Fruit fly (Drosophila melanogaster) whole organism, embryonic: Measurements from ENCODE around the gene CG5180.

Experiments used
- Asciz ChIP-seq: fragments of 200-800 bp; sonication (Bioruptor generic); optimal IDR thresholded peaks from 2 replicates; lab custom pipeline; 2017; ENCODE audit warnings: missing biosample characterization, mild to moderate bottlenecking, missing genetic modification characterization, missing genetic modification reagents
- CG10321 ChIP-seq: fragments of 200-800 bp; sonication (Bioruptor generic); IDR thresholded peaks from 2 replicates; pipeline ENCODE4 v1.3.6; 2022; ENCODE audit warnings: missing biosample characterization, missing genetic modification characterization
- CG10959 ChIP-seq: fragments of 200-800 bp; sonication (Bioruptor generic); IDR thresholded peaks from 2 replicates; pipeline ENCODE4 v1.3.6; 2022; ENCODE audit warnings: missing biosample characterization, missing genetic modification characterization
- CG11723 ChIP-seq: fragments of 200-800 bp; sonication (Bioruptor generic); optimal IDR thresholded peaks from 2 replicates; lab custom pipeline; 2017; ENCODE audit warnings: missing biosample characterization, mild to moderate bottlenecking, missing genetic modification characterization
- CG12769 ChIP-seq: fragments of 200-800 bp; sonication (Bioruptor generic); optimal IDR thresholded peaks from 2 replicates; lab custom pipeline; 2019; ENCODE audit warnings: missing biosample characterization, mild to moderate bottlenecking, missing genetic modification characterization, moderate library complexity
- CG16813 ChIP-seq: fragments of 200-800 bp; sonication (Bioruptor generic); IDR thresholded peaks from 3 replicates; pipeline ENCODE4 v1.3.6; 2022; ENCODE audit warnings: missing biosample characterization, missing genetic modification characterization; ENCODE audit not compliant: partially characterized antibody
- CG17612 ChIP-seq: fragments of 200-800 bp; sonication (Bioruptor generic); IDR thresholded peaks from 2 replicates; pipeline ENCODE4 v1.3.6; 2022; ENCODE audit warnings: missing biosample characterization, missing genetic modification characterization
- CG18011 ChIP-seq: fragments of 200-800 bp; sonication (Bioruptor generic); optimal IDR thresholded peaks from 2 replicates; lab custom pipeline; 2017; ENCODE audit warnings: missing biosample characterization, missing genetic modification characterization, mild to moderate bottlenecking, moderate library complexity, missing genotype
- CG31441 ChIP-seq: fragments of 200-800 bp; sonication (Bioruptor generic); IDR thresholded peaks from 2 replicates; pipeline ENCODE4 v1.3.6; 2022; ENCODE audit warnings: missing biosample characterization, missing genetic modification characterization
- CG32532 ChIP-seq: fragments of 200-800 bp; sonication (Bioruptor generic); IDR thresholded peaks from 2 replicates; pipeline ENCODE4 v1.3.6; 2022; ENCODE audit warnings: missing biosample characterization, missing genetic modification characterization
- CG3995 ChIP-seq: fragments of 200-800 bp; sonication (Bioruptor generic); optimal IDR thresholded peaks from 3 replicates; lab custom pipeline; 2016; ENCODE audit warnings: missing biosample characterization, missing genetic modification characterization
- CG5180 ChIP-seq: fragments of 200-800 bp; sonication (Bioruptor generic); optimal IDR thresholded peaks from 3 replicates; lab custom pipeline; 2017; ENCODE audit warnings: missing biosample characterization, missing genetic modification characterization, mild to moderate bottlenecking, moderate library complexity, missing genetic modification reagents
- CG5953 ChIP-seq: fragments of 200-800 bp; sonication (Bioruptor generic); IDR thresholded peaks from 2 replicates; pipeline ENCODE4 v1.3.6; 2022; ENCODE audit warnings: missing biosample characterization, missing genetic modification characterization
- CG6813 ChIP-seq: fragments of 200-800 bp; sonication (Bioruptor generic); optimal IDR thresholded peaks from 2 replicates; lab custom pipeline; 2017; ENCODE audit warnings: missing biosample characterization, missing genetic modification characterization, mild to moderate bottlenecking, moderate library complexity, missing genetic modification reagents
- CG6854 ChIP-seq: fragments of 200-800 bp; sonication (Bioruptor generic); optimal IDR thresholded peaks from 3 replicates; lab custom pipeline; 2017; ENCODE audit warnings: missing biosample characterization, mild to moderate bottlenecking, missing genetic modification characterization
- CG8281 ChIP-seq: fragments of 200-800 bp; sonication (Bioruptor generic); optimal IDR thresholded peaks from 2 replicates; lab custom pipeline; 2018; ENCODE audit warnings: missing biosample characterization, mild to moderate bottlenecking, missing genetic modification characterization, moderate library complexity
- CG9727 ChIP-seq: fragments of 200-800 bp; sonication (Bioruptor generic); optimal IDR thresholded peaks from 3 replicates; lab custom pipeline; 2017; ENCODE audit warnings: missing biosample characterization, mild to moderate bottlenecking, missing genetic modification characterization
- E2f2 ChIP-seq: fragments of 200-800 bp; sonication (Bioruptor generic); IDR thresholded peaks from 2 replicates; pipeline ENCODE4 v1.3.6; 2022; ENCODE audit warnings: missing biosample characterization, missing genetic modification characterization
- Ets65A ChIP-seq: fragments of 200-800 bp; sonication (Bioruptor generic); peaks from one replicate; lab custom pipeline; 2016; ENCODE audit warnings: missing biosample characterization, missing genetic modification characterization
- HLHmδ ChIP-seq: fragments of 200-800 bp; sonication (Bioruptor generic); optimal IDR thresholded peaks from 2 replicates; lab custom pipeline; 2018; ENCODE audit warnings: missing biosample characterization, mild to moderate bottlenecking, missing genetic modification characterization, moderate library complexity
- Hr3 ChIP-seq: fragments of 200-800 bp; sonication (Bioruptor generic); optimal IDR thresholded peaks from 3 replicates; lab custom pipeline; 2016; ENCODE audit warnings: missing biosample characterization, missing genetic modification characterization
- Hr78 ChIP-seq, 2 experiments: fragments of 200-800 bp in 1 of 2; fragments of >200 bp in 1 of 2; sonication (Bioruptor generic) in 1 of 2; optimal IDR thresholded peaks; 2 replicates each; lab custom pipeline; 2017 to 2019; ENCODE audit warnings: missing biosample characterization in 2 of 2, missing genetic modification characterization in 2 of 2, mild to moderate bottlenecking in 1 of 2, moderate library complexity in 1 of 2
- Hsf ChIP-seq: fragments of 200-800 bp; sonication (Bioruptor generic); optimal IDR thresholded peaks from 3 replicates; lab custom pipeline; 2016; ENCODE audit warnings: missing biosample characterization, missing genetic modification characterization
- Lim3 ChIP-seq: fragments of 200-800 bp; sonication (Bioruptor generic); IDR thresholded peaks from 2 replicates; pipeline ENCODE4 v1.3.6; 2022; ENCODE audit warnings: missing biosample characterization, missing genetic modification characterization
- Mad ChIP-seq: fragments of 200-800 bp; sonication (Bioruptor generic); optimal IDR thresholded peaks from 2 replicates; lab custom pipeline; 2016; ENCODE audit warnings: missing biosample characterization, missing genetic modification characterization
- Myb ChIP-seq: fragments of 200-800 bp; sonication (Bioruptor generic); optimal IDR thresholded peaks from 2 replicates; lab custom pipeline; 2016; ENCODE audit warnings: missing biosample characterization, missing genetic modification characterization
- NK7.1 ChIP-seq: fragments of 200-800 bp; sonication (Bioruptor generic); optimal IDR thresholded peaks from 3 replicates; lab custom pipeline; 2016; ENCODE audit warnings: missing biosample characterization, missing genetic modification characterization
- Nf-YA ChIP-seq: fragments of 200-800 bp; sonication (Bioruptor generic); IDR thresholded peaks from 2 replicates; pipeline ENCODE4 v1.3.6; 2022; ENCODE audit warnings: missing biosample characterization, missing genetic modification characterization
- Ravus ChIP-seq: fragments of 200-800 bp; sonication (Bioruptor generic); IDR thresholded peaks from 2 replicates; pipeline ENCODE4 v1.3.6; 2022; ENCODE audit warnings: missing biosample characterization, missing genetic modification characterization
- TFAM ChIP-seq: fragments of 200-800 bp; sonication (Bioruptor generic); optimal IDR thresholded peaks from 2 replicates; lab custom pipeline; 2017; ENCODE audit warnings: missing biosample characterization, missing genetic modification characterization, inconsistent platforms
- YL-1 ChIP-seq: fragments of 200-800 bp; sonication (Bioruptor generic); optimal IDR thresholded peaks from 3 replicates; lab custom pipeline; 2017; ENCODE audit warnings: missing biosample characterization, mild to moderate bottlenecking, missing genetic modification characterization
- cas ChIP-seq: fragments of 200-800 bp; sonication (Bioruptor generic); IDR thresholded peaks from 2 replicates; pipeline ENCODE4 v1.3.6; 2022; ENCODE audit warnings: missing biosample characterization, missing genetic modification characterization
- ci ChIP-seq: fragments of 200-800 bp; sonication (Bioruptor generic); IDR thresholded peaks from 3 replicates; pipeline ENCODE4 v1.3.6; 2022; ENCODE audit warnings: missing biosample characterization, missing genetic modification characterization
- corto ChIP-seq: fragments of 200-800 bp; sonication (Bioruptor generic); optimal IDR thresholded peaks from 2 replicates; lab custom pipeline; 2016; ENCODE audit warnings: missing biosample characterization, mild to moderate bottlenecking, missing genetic modification characterization, moderate library complexity
- ems ChIP-seq: fragments of 200-800 bp; sonication (Bioruptor generic); optimal IDR thresholded peaks from 3 replicates; lab custom pipeline; 2016; ENCODE audit warnings: missing biosample characterization, missing genetic modification characterization
- en ChIP-seq: fragments of 200-800 bp; sonication (Bioruptor generic); optimal IDR thresholded peaks from 2 replicates; lab custom pipeline; 2016; ENCODE audit warnings: missing biosample characterization, missing genetic modification characterization
- gem ChIP-seq: fragments of 200-800 bp; sonication (Bioruptor generic); optimal IDR thresholded peaks from 2 replicates; lab custom pipeline; 2019; ENCODE audit warnings: missing biosample characterization, mild to moderate bottlenecking, missing genetic modification characterization, moderate library complexity
- hbn ChIP-seq: fragments of 200-800 bp; sonication (Bioruptor generic); IDR thresholded peaks from 2 replicates; pipeline ENCODE4 v1.3.6; 2022; ENCODE audit warnings: missing biosample characterization, missing genetic modification characterization; ENCODE audit not compliant: partially characterized antibody
- inv ChIP-seq: fragments of 200-800 bp; sonication (Bioruptor generic); IDR thresholded peaks from 2 replicates; pipeline ENCODE4 v1.3.6; 2022; ENCODE audit warnings: missing biosample characterization, missing genetic modification characterization; ENCODE audit not compliant: partially characterized antibody
- kay ChIP-seq: fragments of 200-800 bp; sonication (Bioruptor generic); optimal IDR thresholded peaks from 2 replicates; lab custom pipeline; 2016; ENCODE audit warnings: missing biosample characterization, missing genetic modification characterization
- lilli ChIP-seq: fragments of 200-800 bp; sonication (Bioruptor generic); optimal IDR thresholded peaks from 3 replicates; lab custom pipeline; 2016; ENCODE audit warnings: missing biosample characterization, missing genetic modification characterization
- p53 ChIP-seq: fragments of 200-800 bp; sonication (Bioruptor generic); optimal IDR thresholded peaks from 2 replicates; lab custom pipeline; 2016; ENCODE audit warnings: missing biosample characterization, missing genetic modification characterization
- phol ChIP-seq: fragments of 200-800 bp; sonication (Bioruptor generic); optimal IDR thresholded peaks from 3 replicates; lab custom pipeline; 2018; ENCODE audit warnings: missing biosample characterization, mild to moderate bottlenecking, missing genetic modification characterization, moderate library complexity
- row ChIP-seq: fragments of 200-800 bp; sonication (Bioruptor generic); IDR thresholded peaks from 3 replicates; pipeline ENCODE4 v1.3.6; 2022; ENCODE audit warnings: missing biosample characterization, missing genetic modification characterization
- sens-2 ChIP-seq: fragments of 200-800 bp; sonication (Bioruptor generic); IDR thresholded peaks from 2 replicates; pipeline ENCODE4 v1.3.6; 2022; ENCODE audit warnings: missing biosample characterization, missing genetic modification characterization
- sim ChIP-seq: fragments of 200-800 bp; sonication (Bioruptor generic); IDR thresholded peaks from 2 replicates; pipeline ENCODE4 v1.3.6; 2022; ENCODE audit warnings: missing biosample characterization, missing genetic modification characterization
- slbo ChIP-seq: fragments of 200-800 bp; sonication (Bioruptor generic); IDR thresholded peaks from 2 replicates; pipeline ENCODE4 v1.3.6; 2022; ENCODE audit warnings: missing biosample characterization, missing genetic modification characterization
- tin ChIP-seq: fragments of 200-800 bp; sonication (Bioruptor generic); optimal IDR thresholded peaks from 3 replicates; lab custom pipeline; 2016; ENCODE audit warnings: missing biosample characterization, missing genetic modification characterization
- toy ChIP-seq: fragments of 200-800 bp; sonication (Bioruptor generic); IDR thresholded peaks from 2 replicates; pipeline ENCODE4 v1.3.6; 2022; ENCODE audit warnings: missing biosample characterization, missing genetic modification characterization
- usp ChIP-seq: fragments of >200 bp; optimal IDR thresholded peaks from 2 replicates; lab custom pipeline; 2017; ENCODE audit warnings: missing biosample characterization, missing genetic modification characterization
- wdn ChIP-seq: fragments of 200-800 bp; sonication (Bioruptor generic); IDR thresholded peaks from 2 replicates; pipeline ENCODE4 v1.3.6; 2022; ENCODE audit warnings: missing biosample characterization, missing genetic modification characterization
- zfh2 ChIP-seq: fragments of 200-800 bp; sonication (Bioruptor generic); optimal IDR thresholded peaks from 2 replicates; lab custom pipeline; 2016; ENCODE audit warnings: missing biosample characterization, missing genetic modification characterization

Gene CG5180

dm6 chr3R:20604078-20604477 is 46.3 kb downstream of the CG5180 start:
- TF ChIP-seq hbn (GFP tag; lab: Robert Waterston, UW), result no peak
- TF ChIP-seq kay (GFP tag; lab: Kevin White, UChicago), result no peak
- TF ChIP-seq CG18011 (GFP tag; lab: Kevin White, UChicago), result no peak
- no peak for TF ChIP-seq usp (GFP tag; lab: Kevin White, UChicago)
- no peak for TF ChIP-seq Ravus
- TF ChIP-seq CG5180, result no peak
- no peak for TF ChIP-seq toy (GFP tag; lab: Robert Waterston, UW)
- TF ChIP-seq corto, result no peak
- no peak for TF ChIP-seq CG6813 (GFP tag; lab: Kevin White, UChicago)
- TF ChIP-seq NK7.1 (GFP tag; lab: Kevin White, UChicago), result no peak
- TF ChIP-seq E2f2 (GFP tag; lab: Robert Waterston, UW), result no peak
- TF ChIP-seq Lim3, result no peak
- TF ChIP-seq Hr78 (GFP tag; optimal IDR thresholded peaks at IDR 0.05; lab: Kevin White, UChicago), result no peak
- no peak for TF ChIP-seq YL-1 (GFP tag; lab: Kevin White, UChicago)
- TF ChIP-seq CG10959 (GFP tag; lab: Robert Waterston, UW), result no peak
- no peak for TF ChIP-seq CG3995 (GFP tag; lab: Kevin White, UChicago)
- no peak for TF ChIP-seq ems (GFP tag; lab: Kevin White, UChicago)
- no peak for TF ChIP-seq Nf-YA (GFP tag; lab: Robert Waterston, UW)
- TF ChIP-seq wdn (GFP tag; lab: Robert Waterston, UW), result no peak
- peak; percentile 24; the same call in 1 of the 2 replicates for TF ChIP-seq CG32532
- TF ChIP-seq gem (tag; lab: Kevin White, UChicago), result no peak
- TF ChIP-seq lilli (GFP tag; lab: Kevin White, UChicago), result no peak
- TF ChIP-seq CG8281 (tag; lab: Kevin White, UChicago), result no peak
- no peak for TF ChIP-seq tin
- TF ChIP-seq CG11723, result no peak
- no peak for TF ChIP-seq phol
- TF ChIP-seq sens-2 (GFP tag; lab: Robert Waterston, UW), result no peak
- TF ChIP-seq slbo, result 0 out of 2 replicates have a peak, but pooled peaks have one; percentile 15
- no peak for TF ChIP-seq Hr3
- no peak for TF ChIP-seq Asciz (GFP tag; lab: Kevin White, UChicago)
- TF ChIP-seq Ets65A (GFP tag; lab: Kevin White, UChicago), result no peak
- TF ChIP-seq Mad (GFP tag; lab: Kevin White, UChicago), result no peak
- TF ChIP-seq CG5953, result no peak
- TF ChIP-seq Myb (GFP tag; lab: Kevin White, UChicago), result no peak
- TF ChIP-seq p53 (GFP tag; lab: Kevin White, UChicago), result no peak
- TF ChIP-seq HLHmδ (GFP tag; lab: Kevin White, UChicago), result no peak
- TF ChIP-seq sim, result no peak
- TF ChIP-seq CG17612 (GFP tag; lab: Robert Waterston, UW), result no peak
- no peak for TF ChIP-seq Hsf (GFP tag; lab: Kevin White, UChicago)
- TF ChIP-seq CG12769 (tag; lab: Kevin White, UChicago), result peak; percentile 89
- no peak for TF ChIP-seq inv (GFP tag; lab: Robert Waterston, UW)
- TF ChIP-seq row (GFP tag; lab: Robert Waterston, UW), result no peak
- TF ChIP-seq CG10321 (GFP tag; lab: Robert Waterston, UW), result no peak
- peak; percentile 37; the same call in 2 of the 3 replicates for TF ChIP-seq ci (GFP tag; lab: Robert Waterston, UW)
- no peak for TF ChIP-seq zfh2 (GFP tag; lab: Kevin White, UChicago)
- TF ChIP-seq CG31441, result no peak
- no peak for TF ChIP-seq CG6854 (GFP tag; lab: Kevin White, UChicago)
- no peak for TF ChIP-seq cas
- TF ChIP-seq CG9727 (GFP tag; lab: Kevin White, UChicago), result no peak
- TF ChIP-seq TFAM, result no peak
- TF ChIP-seq en (GFP tag; lab: Kevin White, UChicago), result no peak
- no peak for TF ChIP-seq CG16813 (GFP tag; lab: Robert Waterston, UW)
